Fruit fly (Drosophila melanogaster): ENCODE data around the gene Wdr24.

Wdr24 gene

DNA sequence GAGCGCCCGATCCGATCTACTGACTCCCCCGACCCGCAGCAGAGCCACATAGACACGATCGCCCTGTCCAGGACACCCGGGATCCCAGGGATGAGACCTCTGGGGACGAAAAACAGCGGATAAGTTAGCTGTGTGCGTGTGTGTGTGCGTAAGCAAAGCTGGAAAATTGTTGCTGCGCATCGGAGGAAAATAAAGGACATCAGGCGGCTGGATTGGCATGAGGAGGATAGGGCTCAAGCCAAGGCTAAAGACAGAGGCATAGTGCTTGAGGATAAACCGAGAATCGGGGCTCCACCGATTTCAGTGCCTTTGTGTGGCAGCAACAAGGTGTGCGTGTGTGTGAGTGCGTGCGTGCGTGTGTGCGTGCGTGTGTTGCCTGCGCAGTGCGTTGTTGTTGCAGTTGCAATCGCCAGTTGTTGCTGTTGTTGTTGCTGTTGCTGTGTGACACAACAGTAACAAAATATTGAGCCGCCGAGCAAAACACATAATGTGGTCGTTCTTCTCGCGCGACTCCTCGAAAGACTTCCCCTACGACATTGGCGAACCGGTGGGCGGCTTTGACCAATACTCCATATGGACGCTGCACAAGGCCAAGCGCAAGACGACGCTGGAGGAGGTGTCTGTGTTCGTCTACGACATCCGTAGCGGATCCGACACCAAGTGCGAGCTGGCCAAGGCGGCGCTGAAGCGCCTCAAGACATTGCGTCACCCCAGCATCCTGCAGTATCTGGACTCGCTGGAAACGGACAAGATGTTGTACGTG lies 4.6 kb upstream of the Wdr24 start (continued):
- TF ChIP-seq amos (GFP tag; IDR thresholded peaks at IDR 0.05; ENCODE audit: partially characterized antibody) (no peak), danr (GFP tag; IDR thresholded peaks at IDR 0.05) (no peak), CG4360 (GFP tag; IDR thresholded peaks at IDR 0.05) (peak; percentile 90), pfk (GFP tag; optimal IDR thresholded peaks at IDR 0.05) (no peak), en (GFP tag; optimal IDR thresholded peaks at IDR 0.05) (no peak), Dll (GFP tag; IDR thresholded peaks at IDR 0.05; ENCODE audit: partially characterized antibody) (peak; percentile 76; the same call in 2 of the 4 replicates), caup (GFP tag; optimal IDR thresholded peaks at IDR 0.05; ENCODE audit: severe bottlenecking) (no peak), Nf-YC (tag; optimal IDR thresholded peaks at IDR 0.05) (no peak), tap (tag; optimal IDR thresholded peaks at IDR 0.05) (no peak), gcm2 (GFP tag; optimal IDR thresholded peaks at IDR 0.05) (no peak), CG13894 (tag; optimal IDR thresholded peaks at IDR 0.05) (no peak), CG6175 (GFP tag; IDR thresholded peaks at IDR 0.05) (0 out of 3 replicates have a peak, but pooled peaks have one; percentile 26), CG6272 (GFP tag; IDR thresholded peaks at IDR 0.05) (no peak), CG12071 (GFP tag; optimal IDR thresholded peaks at IDR 0.05) (no peak), CG15269 (tag; optimal IDR thresholded peaks at IDR 0.05) (no peak), CG8478 (optimal IDR thresholded peaks at IDR 0.05) (peak; percentile 95), sob (GFP tag; IDR thresholded peaks at IDR 0.05) (0 out of 2 replicates have a peak, but pooled peaks have one; percentile 8), CG4404 (GFP tag; IDR thresholded peaks at IDR 0.05) (no peak), ase (GFP tag; IDR thresholded peaks at IDR 0.05) (no peak), emc (GFP tag; optimal IDR thresholded peaks at IDR 0.05) (no peak), da (GFP tag; optimal IDR thresholded peaks at IDR 0.05) (no peak), CG10366 (GFP tag; IDR thresholded peaks at IDR 0.05) (0 out of 2 replicates have a peak, but pooled peaks have one; percentile 2), Aef1 (GFP tag; IDR thresholded peaks at IDR 0.05) (peak; percentile 16; the same call in 1 of the 3 replicates), CG3726 (GFP tag; IDR thresholded peaks at IDR 0.05) (no peak), CG7745 (tag; optimal IDR thresholded peaks at IDR 0.05) (no peak), pan (optimal IDR thresholded peaks at IDR 0.05) (no peak), pan (GFP tag; optimal IDR thresholded peaks at IDR 0.05 in 1 of 2, IDR thresholded peaks at IDR 0.05 in 1 of 2) (no peak), Dad (GFP tag; optimal IDR thresholded peaks at IDR 0.05) (no peak), odd (GFP tag; optimal IDR thresholded peaks at IDR 0.05) (no peak), CG6683 (GFP tag; optimal IDR thresholded peaks at IDR 0.05) (no peak), Ada2b (GFP tag; IDR thresholded peaks at IDR 0.05) (no peak), CG16813 (GFP tag; IDR thresholded peaks at IDR 0.05; ENCODE audit: partially characterized antibody) (no peak), MBD-R2 (GFP tag; IDR thresholded peaks at IDR 0.05) (0 out of 2 replicates have a peak, but pooled peaks have one; percentile 33), CG13624 (GFP tag; optimal IDR thresholded peaks at IDR 0.05) (no peak), sug (tag; optimal IDR thresholded peaks at IDR 0.05) (no peak), br (optimal IDR thresholded peaks at IDR 0.05) (no peak), Tbp (GFP tag; optimal IDR thresholded peaks at IDR 0.05) (no peak), klu (GFP tag; IDR thresholded peaks at IDR 0.05) (no peak), unc-4 (GFP tag; IDR thresholded peaks at IDR 0.05; ENCODE audit: partially characterized antibody) (0 out of 2 replicates have a peak, but pooled peaks have one; percentile 23), Opbp (GFP tag; IDR thresholded peaks at IDR 0.05; ENCODE audit: partially characterized antibody) (no peak), Hr39 (optimal IDR thresholded peaks at IDR 0.05) (peak; percentile 99), her (GFP tag; optimal IDR thresholded peaks at IDR 0.05) (no peak), Scr (GFP tag; IDR thresholded peaks at IDR 0.05; ENCODE audit: partially characterized antibody) (peak; percentile 50; the same call in 1 of the 2 replicates), stc (GFP tag; IDR thresholded peaks at IDR 0.05) (no peak), CG10431 (GFP tag; optimal IDR thresholded peaks at IDR 0.05) (no peak), MESR4 (GFP tag; optimal IDR thresholded peaks at IDR 0.05) (peak; percentile 88), chm (GFP tag; IDR thresholded peaks at IDR 0.05) (no peak), CG5245 (GFP tag; optimal IDR thresholded peaks at IDR 0.05) (no peak), CG2129 (GFP tag; IDR thresholded peaks at IDR 0.05; ENCODE audit: partially characterized antibody) (no peak; the same call in 1 of the 2 replicates), toy (GFP tag; IDR thresholded peaks at IDR 0.05) (no peak), scrt (GFP tag; optimal IDR thresholded peaks at IDR 0.05) (peak; percentile 18)
